Fruit fly (Drosophila melanogaster): Measurements from ENCODE around the gene CG42590.
A peak's percentile ranks its signal among the peaks of the same experiment; 100 is the strongest.

The CG42590 gene

dm6 chr3L:8029194-8029747 lies 39.8 kb downstream of the CG42590 start (continued):
- peak in 1 of 2 experiments; percentile 14 for TF ChIP-seq crp (GFP tag; optimal IDR thresholded peaks at IDR 0.05)
- TF ChIP-seq esg (GFP tag; conservative IDR thresholded peaks at IDR 0.05) = 0 out of 2 replicates have a peak, but pooled peaks have one; percentile 25
- no peak for TF ChIP-seq Dip3 (GFP tag; optimal IDR thresholded peaks at IDR 0.05)
- TF ChIP-seq sqz (GFP tag; optimal IDR thresholded peaks at IDR 0.05) = no peak
- TF ChIP-seq oc (tag; optimal IDR thresholded peaks at IDR 0.05) = peak; percentile 5
- no peak for TF ChIP-seq CG9727 (GFP tag; optimal IDR thresholded peaks at IDR 0.05)
- TF ChIP-seq CG4820 (GFP tag; optimal IDR thresholded peaks at IDR 0.05) = peak; percentile 36
- no peak for TF ChIP-seq Trl (optimal IDR thresholded peaks at IDR 0.05)
- TF ChIP-seq Trl (GFP tag; optimal IDR thresholded peaks at IDR 0.05) = peak; percentile 23
- TF ChIP-seq Eip74EF (GFP tag; optimal IDR thresholded peaks at IDR 0.05) = no peak
- TF ChIP-seq dmrt99B (tag; optimal IDR thresholded peaks at IDR 0.05) = peak; percentile 55
- TF ChIP-seq gem (tag; optimal IDR thresholded peaks at IDR 0.05) = peak; percentile 34
- TF ChIP-seq bowl (GFP tag; IDR thresholded peaks at IDR 0.05) = no peak
- TF ChIP-seq CG1603 (tag; optimal IDR thresholded peaks at IDR 0.05) = peak; percentile 2
- 0 out of 2 replicates have a peak, but pooled peaks have one; percentile 30 for TF ChIP-seq CG4404 (GFP tag; IDR thresholded peaks at IDR 0.05)
- TF ChIP-seq Camta (GFP tag; optimal IDR thresholded peaks at IDR 0.05) = peak; percentile 26
- TF ChIP-seq sr (GFP tag; IDR thresholded peaks at IDR 0.05) = no peak
- peak; percentile 68 for TF ChIP-seq grau (tag; optimal IDR thresholded peaks at IDR 0.05)
- TF ChIP-seq Dbx (GFP tag; IDR thresholded peaks at IDR 0.05) = 0 out of 3 replicates have a peak, but pooled peaks have one; percentile 16
- TF ChIP-seq bbx (GFP tag; IDR thresholded peaks at IDR 0.05; ENCODE audit: partially characterized antibody) = no peak
- peak; percentile 5 for TF ChIP-seq CG17802 (tag; optimal IDR thresholded peaks at IDR 0.05)
- TF ChIP-seq eyg (GFP tag; optimal IDR thresholded peaks at IDR 0.05) = peak; percentile 20
- TF ChIP-seq CG34422 (GFP tag; IDR thresholded peaks at IDR 0.05) = peak; percentile 54; the same call in 1 of the 3 replicates
- peak; percentile 6 for TF ChIP-seq CG30403 (GFP tag; optimal IDR thresholded peaks at IDR 0.05)
- 0 out of 4 replicates have a peak, but pooled peaks have one; percentile 39 for TF ChIP-seq Gug (GFP tag; IDR thresholded peaks at IDR 0.05)
- peak; percentile 43; the same call in 2 of the 3 replicates for TF ChIP-seq tgo (GFP tag; IDR thresholded peaks at IDR 0.05)
- TF ChIP-seq sd (tag; optimal IDR thresholded peaks at IDR 0.05) = peak; percentile 91
- TF ChIP-seq CG4854 (GFP tag; optimal IDR thresholded peaks at IDR 0.05) = peak; percentile 10
- TF ChIP-seq bcd (GFP tag; optimal IDR thresholded peaks at IDR 0.05) = no peak
- peak; percentile 41 for TF ChIP-seq CG12071 (GFP tag; optimal IDR thresholded peaks at IDR 0.05)
- no peak for TF ChIP-seq NK7.1 (GFP tag; optimal IDR thresholded peaks at IDR 0.05)
- TF ChIP-seq TFAM (GFP tag; optimal IDR thresholded peaks at IDR 0.05) = no peak
- peak; percentile 39 for TF ChIP-seq ind (GFP tag; optimal IDR thresholded peaks at IDR 0.05)
- peak; percentile 38 for TF ChIP-seq CG3281 (GFP tag; optimal IDR thresholded peaks at IDR 0.05)
- TF ChIP-seq C15 (GFP tag; IDR thresholded peaks at IDR 0.05) = no peak
- TF ChIP-seq Xrp1 (GFP tag; IDR thresholded peaks at IDR 0.05) = peak; percentile 43; the same call in 1 of the 2 replicates
- TF ChIP-seq Dfd (GFP tag; optimal IDR thresholded peaks at IDR 0.05) = no peak
- TF ChIP-seq CG2199 (GFP tag; IDR thresholded peaks at IDR 0.05) = 0 out of 3 replicates have a peak, but pooled peaks have one; percentile 51
- no peak for TF ChIP-seq HLH54F (GFP tag; optimal IDR thresholded peaks at IDR 0.05)
- TF ChIP-seq CG17912 (GFP tag; optimal IDR thresholded peaks at IDR 0.05) = peak; percentile 2
- TF ChIP-seq ci (GFP tag; IDR thresholded peaks at IDR 0.05) = peak; percentile 65; the same call in 2 of the 3 replicates
- TF ChIP-seq CG32532 (GFP tag; IDR thresholded peaks at IDR 0.05) = peak; percentile 47; the same call in 1 of the 2 replicates
- TF ChIP-seq Xbp1 (GFP tag; optimal IDR thresholded peaks at IDR 0.05) = no peak
- peak; percentile 41; the same call in 1 of the 3 replicates for TF ChIP-seq Aef1 (GFP tag; IDR thresholded peaks at IDR 0.05)
- TF ChIP-seq CrebB (tag; optimal IDR thresholded peaks at IDR 0.05) = no peak
- TF ChIP-seq ATbp (GFP tag; optimal IDR thresholded peaks at IDR 0.05) = peak; percentile 30
- TF ChIP-seq CG13123 (GFP tag; optimal IDR thresholded peaks at IDR 0.05) = no peak
- TF ChIP-seq CG12299 (tag; optimal IDR thresholded peaks at IDR 0.05) = no peak
- peak; percentile 38 for TF ChIP-seq Fer3 (tag; optimal IDR thresholded peaks at IDR 0.05)
- no peak for TF ChIP-seq Abd-B (GFP tag; optimal IDR thresholded peaks at IDR 0.05)

Measured in whole organism, embryonic.